Fruit fly (Drosophila melanogaster) whole organism, embryonic: ENCODE measurements around the gene HDAC1.

Experiments used
- ATbp ChIP-seq: fragments of 200-800 bp; sonication (Bioruptor generic); optimal IDR thresholded peaks from 2 replicates; lab custom pipeline; 2017; ENCODE audit warnings: missing biosample characterization, mild to moderate bottlenecking, missing genetic modification characterization, missing genetic modification reagents
- Abd-B ChIP-seq: fragments of 200-800 bp; sonication (Bioruptor generic); optimal IDR thresholded peaks from 2 replicates; lab custom pipeline; 2018; ENCODE audit warnings: missing biosample characterization, mild to moderate bottlenecking, missing genetic modification characterization, moderate library complexity
- Awh ChIP-seq: fragments of 200-800 bp; sonication (Bioruptor generic); IDR thresholded peaks from 2 replicates; pipeline ENCODE4, ENCODE4 v1.3.6; 2022; ENCODE audit warnings: missing biosample characterization, missing genetic modification characterization
- B-H1 ChIP-seq: fragments of 200-800 bp; sonication (Bioruptor generic); IDR thresholded peaks from 3 replicates; pipeline ENCODE4 v1.3.6; 2022; ENCODE audit warnings: missing biosample characterization, missing genetic modification characterization
- CG1024 ChIP-seq: fragments of 200-800 bp; sonication (Bioruptor generic); IDR thresholded peaks from 2 replicates; pipeline ENCODE4 v1.3.6; 2022; ENCODE audit warnings: missing biosample characterization, missing genetic modification characterization
- CG10565 ChIP-seq: fragments of 200-800 bp; sonication (Bioruptor generic); optimal IDR thresholded peaks from 3 replicates; lab custom pipeline; 2016; ENCODE audit warnings: missing biosample characterization, mild to moderate bottlenecking, missing genetic modification characterization
- CG11398 ChIP-seq: fragments of 200-800 bp; sonication (Bioruptor generic); optimal IDR thresholded peaks from 2 replicates; lab custom pipeline; 2016; ENCODE audit warnings: missing biosample characterization, missing genetic modification characterization
- CG12236 ChIP-seq: fragments of 200-800 bp; sonication (Bioruptor generic); optimal IDR thresholded peaks from 2 replicates; lab custom pipeline; 2016; ENCODE audit warnings: missing biosample characterization, missing genetic modification characterization
- CG1233 ChIP-seq: fragments of 200-800 bp; sonication (Bioruptor generic); optimal IDR thresholded peaks from 4 replicates; lab custom pipeline; 2018; ENCODE audit warnings: missing biosample characterization, mild to moderate bottlenecking, missing genetic modification characterization
- CG12942 ChIP-seq: fragments of 200-800 bp; sonication (Bioruptor generic); optimal IDR thresholded peaks from 3 replicates; lab custom pipeline; 2016; ENCODE audit warnings: missing biosample characterization, missing genetic modification characterization
- CG13287 ChIP-seq: fragments of 200-800 bp; sonication (Bioruptor generic); IDR thresholded peaks from 2 replicates; pipeline ENCODE4 v1.3.6; 2022; ENCODE audit warnings: missing biosample characterization, missing genetic modification characterization; ENCODE audit not compliant: partially characterized antibody
- CG1602 ChIP-seq: fragments of 200-800 bp; sonication (Bioruptor generic); optimal IDR thresholded peaks from 3 replicates; lab custom pipeline; 2016; ENCODE audit warnings: missing biosample characterization, missing genetic modification characterization
- CG1647 ChIP-seq: fragments of 200-800 bp; sonication (Bioruptor generic); optimal IDR thresholded peaks from 3 replicates; lab custom pipeline; 2016; ENCODE audit warnings: missing biosample characterization, missing genetic modification characterization
- CG2202 ChIP-seq: fragments of 200-800 bp; sonication (Bioruptor generic); optimal IDR thresholded peaks from 2 replicates; lab custom pipeline; 2018; ENCODE audit warnings: missing biosample characterization, mild to moderate bottlenecking, missing genetic modification characterization
- CG31365 ChIP-seq: fragments of 200-800 bp; sonication (Bioruptor generic); optimal IDR thresholded peaks from 2 replicates; lab custom pipeline; 2018; ENCODE audit warnings: missing biosample characterization, mild to moderate bottlenecking, missing genetic modification characterization
- CG3281 ChIP-seq: fragments of 200-800 bp; sonication (Bioruptor generic); optimal IDR thresholded peaks from 3 replicates; lab custom pipeline; 2017; ENCODE audit warnings: missing biosample characterization, mild to moderate bottlenecking, missing genetic modification characterization
- CG4282 ChIP-seq: fragments of 200-800 bp; sonication (Bioruptor generic); optimal IDR thresholded peaks from 2 replicates; lab custom pipeline; 2016; ENCODE audit warnings: missing biosample characterization, missing genetic modification characterization
- CG5180 ChIP-seq: fragments of 200-800 bp; sonication (Bioruptor generic); optimal IDR thresholded peaks from 3 replicates; lab custom pipeline; 2017; ENCODE audit warnings: missing biosample characterization, missing genetic modification characterization, mild to moderate bottlenecking, moderate library complexity, missing genetic modification reagents
- CG6254 ChIP-seq: fragments of 200-800 bp; sonication (Bioruptor generic); optimal IDR thresholded peaks from 3 replicates; lab custom pipeline; 2017; ENCODE audit warnings: mild to moderate bottlenecking, missing biosample characterization, missing genetic modification reagents, missing genetic modification characterization
- CG7372 ChIP-seq: fragments of 200-800 bp; sonication (Bioruptor generic); IDR thresholded peaks from 2 replicates; pipeline ENCODE4 v1.3.6; 2022; ENCODE audit warnings: missing biosample characterization, missing genetic modification characterization
- CG7745 ChIP-seq: fragments of 200-800 bp; sonication (Bioruptor generic); optimal IDR thresholded peaks from 2 replicates; lab custom pipeline; 2018; ENCODE audit warnings: missing biosample characterization, mild to moderate bottlenecking, missing genetic modification characterization, moderate library complexity
- CG8089 ChIP-seq: fragments of 200-800 bp; sonication (Bioruptor generic); optimal IDR thresholded peaks from 3 replicates; lab custom pipeline; 2016; ENCODE audit warnings: missing biosample characterization, missing genetic modification characterization
- CG8388 ChIP-seq: fragments of 200-800 bp; sonication (Bioruptor generic); optimal IDR thresholded peaks from 2 replicates; lab custom pipeline; 2019; ENCODE audit warnings: missing biosample characterization, mild to moderate bottlenecking, missing genetic modification characterization, moderate library complexity
- CG9817 ChIP-seq: fragments of 200-800 bp; sonication (Bioruptor generic); optimal IDR thresholded peaks from 2 replicates; lab custom pipeline; 2018; ENCODE audit warnings: missing biosample characterization, mild to moderate bottlenecking, missing genetic modification characterization, moderate library complexity
- Chrac-16 ChIP-seq: fragments of 200-800 bp; sonication (Bioruptor generic); optimal IDR thresholded peaks from 3 replicates; lab custom pipeline; 2016; ENCODE audit warnings: missing biosample characterization, missing genetic modification characterization
- Doc2 ChIP-seq: fragments of 200-800 bp; sonication (Bioruptor generic); IDR thresholded peaks from 2 replicates; pipeline ENCODE4 v1.3.6; 2022; ENCODE audit warnings: missing biosample characterization, missing genetic modification characterization
- E2f2 ChIP-seq: fragments of 200-800 bp; sonication (Bioruptor generic); IDR thresholded peaks from 2 replicates; pipeline ENCODE4 v1.3.6; 2022; ENCODE audit warnings: missing biosample characterization, missing genetic modification characterization
- Jarid2 ChIP-seq: fragments of 200-800 bp; sonication (Bioruptor generic); optimal IDR thresholded peaks from 3 replicates; lab custom pipeline; 2017; ENCODE audit warnings: mild to moderate bottlenecking, missing biosample characterization, missing genetic modification reagents, missing genetic modification characterization
- Kr ChIP-seq: fragments of 200-800 bp; sonication (Bioruptor generic); optimal IDR thresholded peaks from 2 replicates; lab custom pipeline; 2017; ENCODE audit warnings: missing biosample characterization, mild to moderate bottlenecking, missing genetic modification characterization
- PHDP ChIP-seq: fragments of 200-800 bp; sonication (Bioruptor generic); optimal IDR thresholded peaks from 3 replicates; lab custom pipeline; 2018; ENCODE audit warnings: missing biosample characterization, mild to moderate bottlenecking, missing genetic modification characterization, moderate library complexity
- Rfx ChIP-seq: fragments of 200-800 bp; sonication (Bioruptor generic); IDR thresholded peaks from 2 replicates; pipeline ENCODE4 v1.3.6; 2022; ENCODE audit warnings: missing biosample characterization, missing genetic modification characterization
- Sry-δ ChIP-seq: fragments of 200-800 bp; sonication (Bioruptor generic); optimal IDR thresholded peaks from 2 replicates; lab custom pipeline; 2016; ENCODE audit warnings: missing biosample characterization, missing genetic modification characterization
- Trl ChIP-seq, 3 experiments: fragments of >200 bp in 2 of 3; fragments of 200-800 bp in 1 of 3; sonication (Bioruptor generic) in 1 of 3; optimal IDR thresholded peaks; 2 replicates in 1 of 3; 3 replicates in 2 of 3; lab custom pipeline; 2016 to 2017; ENCODE audit warnings: missing biosample characterization in 1 of 3, missing genetic modification characterization in 1 of 3
- ato ChIP-seq: fragments of 200-800 bp; sonication (Bioruptor generic); IDR thresholded peaks from 2 replicates; pipeline ENCODE4 v1.3.6; 2022; ENCODE audit warnings: missing biosample characterization, missing genetic modification characterization; ENCODE audit not compliant: partially characterized antibody
- bbx ChIP-seq: fragments of 200-800 bp; sonication (Bioruptor generic); IDR thresholded peaks from 2 replicates; pipeline ENCODE4 v1.3.6; 2022; ENCODE audit warnings: missing biosample characterization, missing genetic modification characterization; ENCODE audit not compliant: partially characterized antibody
- cas ChIP-seq: fragments of 200-800 bp; sonication (Bioruptor generic); IDR thresholded peaks from 2 replicates; pipeline ENCODE4 v1.3.6; 2022; ENCODE audit warnings: missing biosample characterization, missing genetic modification characterization
- ci ChIP-seq: fragments of 200-800 bp; sonication (Bioruptor generic); IDR thresholded peaks from 3 replicates; pipeline ENCODE4 v1.3.6; 2022; ENCODE audit warnings: missing biosample characterization, missing genetic modification characterization
- dysf ChIP-seq: fragments of 200-800 bp; sonication (Bioruptor generic); IDR thresholded peaks from 3 replicates; pipeline ENCODE4 v1.3.6; 2022; ENCODE audit warnings: missing biosample characterization, missing genetic modification characterization
- fu2 ChIP-seq: fragments of 200-800 bp; sonication (Bioruptor generic); optimal IDR thresholded peaks from 2 replicates; lab custom pipeline; 2016; ENCODE audit warnings: missing biosample characterization, missing genetic modification characterization
- gem ChIP-seq: fragments of 200-800 bp; sonication (Bioruptor generic); optimal IDR thresholded peaks from 2 replicates; lab custom pipeline; 2019; ENCODE audit warnings: missing biosample characterization, mild to moderate bottlenecking, missing genetic modification characterization, moderate library complexity
- nau ChIP-seq: fragments of 200-800 bp; sonication (Bioruptor generic); optimal IDR thresholded peaks from 3 replicates; lab custom pipeline; 2017; ENCODE audit warnings: missing biosample characterization, mild to moderate bottlenecking, missing genetic modification characterization, missing genetic modification reagents
- p53 ChIP-seq: fragments of 200-800 bp; sonication (Bioruptor generic); optimal IDR thresholded peaks from 2 replicates; lab custom pipeline; 2016; ENCODE audit warnings: missing biosample characterization, missing genetic modification characterization
- pnt ChIP-seq: fragments of 200-800 bp; sonication (Bioruptor generic); optimal IDR thresholded peaks from 3 replicates; lab custom pipeline; 2016; ENCODE audit warnings: missing biosample characterization, missing genetic modification characterization
- row ChIP-seq: fragments of 200-800 bp; sonication (Bioruptor generic); IDR thresholded peaks from 3 replicates; pipeline ENCODE4 v1.3.6; 2022; ENCODE audit warnings: missing biosample characterization, missing genetic modification characterization
- run ChIP-seq: fragments of 200-800 bp; sonication (Bioruptor generic); optimal IDR thresholded peaks from 3 replicates; lab custom pipeline; 2018; ENCODE audit warnings: missing biosample characterization, mild to moderate bottlenecking, missing genetic modification characterization
- salm ChIP-seq: fragments of 200-800 bp; sonication (Bioruptor generic); optimal IDR thresholded peaks from 2 replicates; lab custom pipeline; 2018; ENCODE audit warnings: missing biosample characterization, mild to moderate bottlenecking, missing genetic modification characterization
- seq ChIP-seq: fragments of 200-800 bp; sonication (Bioruptor generic); IDR thresholded peaks from 2 replicates; pipeline ENCODE4 v1.3.6; 2022; ENCODE audit warnings: missing biosample characterization, missing genetic modification characterization
- stc ChIP-seq: fragments of 200-800 bp; sonication (Bioruptor generic); IDR thresholded peaks from 2 replicates; pipeline ENCODE4 v1.3.6; 2022; ENCODE audit warnings: missing biosample characterization, missing genetic modification characterization
- unpg ChIP-seq: fragments of 200-800 bp; sonication (Bioruptor generic); optimal IDR thresholded peaks from 3 replicates; lab custom pipeline; 2018; ENCODE audit warnings: missing biosample characterization, mild to moderate bottlenecking, missing genetic modification characterization, moderate library complexity
- z ChIP-seq: fragments of 200-800 bp; sonication (Bioruptor generic); IDR thresholded peaks from 3 replicates; pipeline ENCODE4 v1.3.6; 2022; ENCODE audit warnings: missing biosample characterization, missing genetic modification characterization
- zen ChIP-seq: fragments of 200-800 bp; sonication (Bioruptor generic); optimal IDR thresholded peaks from 3 replicates; lab custom pipeline; 2018; ENCODE audit warnings: missing biosample characterization, mild to moderate bottlenecking, missing genetic modification characterization, moderate library complexity

HDAC1 gene

DNA sequence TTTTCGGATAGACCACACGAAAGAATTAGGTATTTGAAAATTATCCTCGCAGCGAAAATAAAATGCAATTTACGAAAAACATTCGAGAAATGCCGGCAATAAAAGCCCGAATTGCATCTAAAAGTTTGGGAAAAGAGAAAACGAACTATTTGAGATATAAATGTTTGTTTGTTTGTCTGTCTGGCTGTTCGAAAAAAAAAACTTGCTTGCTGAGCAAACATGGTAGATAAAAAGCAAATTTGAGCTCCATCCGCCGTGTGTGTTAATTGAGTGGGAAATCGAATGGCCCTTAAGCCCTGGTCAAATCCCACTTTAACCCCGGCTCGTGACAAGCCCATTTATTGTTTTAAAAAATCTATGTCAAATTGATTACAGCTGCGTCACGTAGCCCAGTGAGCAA lies 11.5 kb upstream of the HDAC1 start:
- TF ChIP-seq unpg (GFP tag; lab: Kevin White, UChicago) = peak; percentile 61
- TF ChIP-seq CG7745 (tag; lab: Kevin White, UChicago) = no peak
- TF ChIP-seq CG31365 = no peak
- TF ChIP-seq CG4282 (GFP tag; lab: Kevin White, UChicago) = no peak
- TF ChIP-seq CG2202 (tag; lab: Kevin White, UChicago) = peak; percentile 19
- no peak for TF ChIP-seq Rfx (GFP tag; lab: Robert Waterston, UW)
- no peak for TF ChIP-seq Abd-B (GFP tag; lab: Kevin White, UChicago)
- TF ChIP-seq CG9817 = no peak
- TF ChIP-seq seq = no peak
- TF ChIP-seq CG7372 (GFP tag; lab: Robert Waterston, UW) = no peak
- TF ChIP-seq CG1024 (GFP tag; lab: Robert Waterston, UW) = no peak
- no peak for TF ChIP-seq pnt
- no peak for TF ChIP-seq row (GFP tag; lab: Robert Waterston, UW)
- no peak for TF ChIP-seq Trl (optimal IDR thresholded peaks at IDR 0.05; lab: Kevin White, UChicago)
- peak; percentile 0 for TF ChIP-seq Trl (GFP tag; optimal IDR thresholded peaks at IDR 0.05; lab: Kevin White, UChicago)
- no peak for TF ChIP-seq CG11398 (GFP tag; lab: Kevin White, UChicago)
- TF ChIP-seq CG12236 = peak; percentile 39
- no peak for TF ChIP-seq Chrac-16 (GFP tag; lab: Kevin White, UChicago)
- no peak for TF ChIP-seq CG1647 (GFP tag; lab: Kevin White, UChicago)
- peak; percentile 45 for TF ChIP-seq CG1233 (GFP tag; lab: Kevin White, UChicago)
- TF ChIP-seq E2f2 (GFP tag; lab: Robert Waterston, UW) = no peak
- TF ChIP-seq dysf = no peak
- peak; percentile 57 for TF ChIP-seq gem (tag; lab: Kevin White, UChicago)
- no peak for TF ChIP-seq CG6254 (GFP tag; lab: Kevin White, UChicago)
- TF ChIP-seq nau (GFP tag; lab: Kevin White, UChicago) = peak; percentile 19
- TF ChIP-seq run (tag; lab: Kevin White, UChicago) = peak; percentile 14
- no peak for TF ChIP-seq B-H1 (GFP tag; lab: Robert Waterston, UW)
- TF ChIP-seq Kr (GFP tag; lab: Kevin White, UChicago) = no peak
- TF ChIP-seq CG12942 = no peak
- TF ChIP-seq p53 = no peak
- peak; percentile 90 for TF ChIP-seq ATbp
- no peak for TF ChIP-seq Sry-δ (GFP tag; lab: Kevin White, UChicago)
- no peak for TF ChIP-seq CG1602 (GFP tag; lab: Kevin White, UChicago)
- TF ChIP-seq CG10565 = no peak
- no peak for TF ChIP-seq stc (GFP tag; lab: Robert Waterston, UW)
- 0 out of 2 replicates have a peak, but pooled peaks have one; percentile 29 for TF ChIP-seq Awh (GFP tag; lab: Robert Waterston, UW)
- peak; percentile 8 for TF ChIP-seq CG8388
- TF ChIP-seq CG3281 (GFP tag; lab: Kevin White, UChicago) = no peak
- no peak for TF ChIP-seq CG13287 (GFP tag; lab: Robert Waterston, UW)
- no peak for TF ChIP-seq fu2
- TF ChIP-seq ato (GFP tag; lab: Robert Waterston, UW) = no peak
- no peak for TF ChIP-seq zen
- peak; percentile 42 for TF ChIP-seq PHDP
- TF ChIP-seq bbx = no peak
- TF ChIP-seq Jarid2 (GFP tag; lab: Kevin White, UChicago) = no peak
- no peak for TF ChIP-seq CG5180
- peak; percentile 31 for TF ChIP-seq salm (tag; lab: Kevin White, UChicago)
- peak; percentile 57; the same call in 1 of the 3 replicates for TF ChIP-seq z (GFP tag; lab: Robert Waterston, UW)
- peak; percentile 62; the same call in 1 of the 3 replicates for TF ChIP-seq ci (GFP tag; lab: Robert Waterston, UW)
- no peak for TF ChIP-seq Doc2 (GFP tag; lab: Robert Waterston, UW)
- TF ChIP-seq cas = no peak
- TF ChIP-seq CG8089 (GFP tag; lab: Kevin White, UChicago) = no peak
